Fruit fly (Drosophila melanogaster): ENCODE measurements around the gene CG8097.
A peak's percentile ranks its signal among the peaks of the same experiment; 100 is the strongest.

CG8097 gene

DNA sequence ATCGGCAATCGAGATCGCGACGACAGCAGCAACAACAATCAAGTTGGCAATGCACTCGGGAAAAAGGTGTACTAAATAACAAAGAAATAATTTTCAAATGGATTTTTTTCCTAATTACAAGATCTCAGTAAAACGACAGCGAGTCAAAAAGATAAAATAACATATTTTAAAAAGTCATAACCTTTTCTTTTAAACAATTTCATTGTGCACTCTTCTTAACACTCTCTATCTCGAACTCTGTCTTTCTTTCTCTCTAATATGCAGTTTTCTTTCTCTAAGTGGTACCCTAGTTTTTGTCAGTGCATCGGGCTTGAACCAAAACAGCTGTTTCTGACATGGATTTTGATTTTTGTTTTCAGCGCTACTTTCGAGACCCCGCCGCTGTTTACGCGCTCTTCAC lies 33.9 kb upstream of the CG8097 start (continued):
- TF ChIP-seq CG8119 (GFP tag; IDR thresholded peaks at IDR 0.05) (peak; percentile 83), Hr38 (GFP tag; optimal IDR thresholded peaks at IDR 0.05) (no peak), CG1621 (tag; optimal IDR thresholded peaks at IDR 0.05) (no peak), fkh (GFP tag; optimal IDR thresholded peaks at IDR 0.05) (peak; percentile 15), ss (GFP tag; optimal IDR thresholded peaks at IDR 0.05) (no peak), Gug (GFP tag; IDR thresholded peaks at IDR 0.05) (peak; percentile 74), CG16779 (tag; optimal IDR thresholded peaks at IDR 0.05) (peak; percentile 6), spab (GFP tag; optimal IDR thresholded peaks at IDR 0.05) (no peak), dsx (GFP tag; optimal IDR thresholded peaks at IDR 0.05; ENCODE audit: poor library complexity, severe bottlenecking) (peak; percentile 4), CG11762 (GFP tag; optimal IDR thresholded peaks at IDR 0.05; ENCODE audit: insufficient read depth) (peak; percentile 25), salr (GFP tag; optimal IDR thresholded peaks at IDR 0.05) (peak in 1 of 2 experiments; percentile 37), cyc (GFP tag; optimal IDR thresholded peaks at IDR 0.05) (peak; percentile 68), Ets21C (GFP tag; optimal IDR thresholded peaks at IDR 0.05) (peak; percentile 30), CG31627 (GFP tag; optimal IDR thresholded peaks at IDR 0.05) (peak; percentile 72), achi (GFP tag; optimal IDR thresholded peaks at IDR 0.05) (peak; percentile 60), CG7368 (GFP tag; optimal IDR thresholded peaks at IDR 0.05) (peak; percentile 17), OdsH (GFP tag; optimal IDR thresholded peaks at IDR 0.05) (peak; percentile 65), pdm3 (GFP tag; optimal IDR thresholded peaks at IDR 0.05) (peak; percentile 59), Met (GFP tag; optimal IDR thresholded peaks at IDR 0.05) (peak; percentile 70), CG15336 (GFP tag; IDR thresholded peaks at IDR 0.05) (peak; percentile 77), CG8319 (GFP tag; optimal IDR thresholded peaks at IDR 0.05) (peak; percentile 50), Blimp-1 (GFP tag; optimal IDR thresholded peaks at IDR 0.05) (peak; percentile 12), Smox (GFP tag; optimal IDR thresholded peaks at IDR 0.05) (peak; percentile 51), CG11902 (GFP tag; optimal IDR thresholded peaks at IDR 0.05) (peak; percentile 30), Ets96B (tag; optimal IDR thresholded peaks at IDR 0.05) (peak; percentile 10), CG10669 (GFP tag; optimal IDR thresholded peaks at IDR 0.05) (peak; percentile 34)

DNA sequence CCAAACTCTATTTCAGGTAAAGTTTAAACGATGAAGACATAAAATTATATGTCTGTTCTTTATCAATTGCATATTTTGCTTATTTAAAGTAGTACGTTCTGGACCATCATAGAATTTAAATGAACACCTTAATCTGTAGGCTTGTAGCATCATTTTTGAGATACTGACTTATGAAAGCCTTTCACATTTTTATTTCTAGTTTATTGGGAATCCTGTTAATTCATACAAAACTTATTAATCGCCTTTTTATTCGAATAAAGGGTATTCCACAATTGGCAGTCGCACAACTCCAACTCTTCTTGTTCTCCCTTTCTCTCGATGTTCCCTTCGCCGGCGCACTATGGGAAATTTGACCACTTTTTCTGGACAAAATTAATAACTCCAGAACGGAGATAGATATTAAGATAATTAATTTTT lies 30.5 kb upstream of the CG8097 start:
- TF ChIP-seq CG3032 (tag; optimal IDR thresholded peaks at IDR 0.05) (peak; percentile 31), cyc (GFP tag; optimal IDR thresholded peaks at IDR 0.05) (peak; percentile 33), vri (GFP tag; optimal IDR thresholded peaks at IDR 0.05) (peak; percentile 7), CG10669 (GFP tag; optimal IDR thresholded peaks at IDR 0.05) (peak; percentile 48), OdsH (GFP tag; optimal IDR thresholded peaks at IDR 0.05) (peak; percentile 36), CG34406 (GFP tag; optimal IDR thresholded peaks at IDR 0.05) (peak; percentile 29), CG31627 (GFP tag; optimal IDR thresholded peaks at IDR 0.05) (peak; percentile 51), CG7368 (GFP tag; optimal IDR thresholded peaks at IDR 0.05) (no peak), dsx (GFP tag; optimal IDR thresholded peaks at IDR 0.05; ENCODE audit: poor library complexity, severe bottlenecking) (peak; percentile 43), pdm3 (GFP tag; optimal IDR thresholded peaks at IDR 0.05) (peak; percentile 33), Sox14 (GFP tag; optimal IDR thresholded peaks at IDR 0.05) (peak; percentile 60), CG6854 (GFP tag; optimal IDR thresholded peaks at IDR 0.05) (no peak), fd85E (GFP tag; optimal IDR thresholded peaks at IDR 0.05) (no peak), CG15336 (GFP tag; IDR thresholded peaks at IDR 0.05) (no peak), CG16779 (tag; optimal IDR thresholded peaks at IDR 0.05) (no peak), Lpt (GFP tag; optimal IDR thresholded peaks at IDR 0.05) (no peak), Sox15 (GFP tag; optimal IDR thresholded peaks at IDR 0.05) (peak; percentile 36), acj6 (GFP tag; optimal IDR thresholded peaks at IDR 0.05) (peak; percentile 49), CG3919 (GFP tag; optimal IDR thresholded peaks at IDR 0.05) (peak; percentile 46), CG9139 (GFP tag; optimal IDR thresholded peaks at IDR 0.05) (no peak), CG32006 (GFP tag; optimal IDR thresholded peaks at IDR 0.05) (peak; percentile 44), net (GFP tag; optimal IDR thresholded peaks at IDR 0.05) (peak; percentile 40), esn (GFP tag; optimal IDR thresholded peaks at IDR 0.05) (peak; percentile 50), CG8632 (GFP tag; optimal IDR thresholded peaks at IDR 0.05) (peak; percentile 40), svp (GFP tag) (peak; percentile 79), Smox (GFP tag; optimal IDR thresholded peaks at IDR 0.05) (peak; percentile 50), CG6163 (GFP tag; IDR thresholded peaks at IDR 0.05) (0 out of 3 replicates have a peak, but pooled peaks have one; percentile 23), eg (GFP tag; IDR thresholded peaks at IDR 0.05) (no peak), Eip75B (GFP tag; optimal IDR thresholded peaks at IDR 0.05) (peak; percentile 73), CG11294 (GFP tag; IDR thresholded peaks at IDR 0.05) (no peak), CG6276 (GFP tag; optimal IDR thresholded peaks at IDR 0.05) (peak; percentile 9), Ets96B (tag; optimal IDR thresholded peaks at IDR 0.05) (peak; percentile 25), CG8319 (GFP tag; optimal IDR thresholded peaks at IDR 0.05) (no peak), Sox102F (GFP tag; optimal IDR thresholded peaks at IDR 0.05) (peak; percentile 49), ss (GFP tag; optimal IDR thresholded peaks at IDR 0.05) (peak; percentile 16 to 67), CG11902 (GFP tag; optimal IDR thresholded peaks at IDR 0.05) (peak; percentile 13), CG1621 (tag; optimal IDR thresholded peaks at IDR 0.05) (no peak), Gug (GFP tag; IDR thresholded peaks at IDR 0.05) (no peak)
